Worm (Caenorhabditis elegans) whole organism, L2 larva: ENCODE results near the gene slc-17.8.
"Not testable (repeated sequence)": the region's sequence is repeated elsewhere in the genome, so short reads cannot be mapped to it uniquely, and the experiment has no call there.

Source experiments
- C34F6.9 ChIP-seq: fragments of 150-350 bp; optimal IDR thresholded peaks from 2 replicates; lab custom pipeline; 2014; ENCODE audit warnings: missing biosample characterization, missing genetic modification characterization
- R02D3.7 ChIP-seq: fragments of 150-350 bp; optimal IDR thresholded peaks from 2 replicates; lab custom pipeline; 2014; ENCODE audit warnings: missing biosample characterization, missing genetic modification characterization
- Y55F3AM.14 ChIP-seq: fragments of 200-800 bp; sonication (Bioruptor generic); optimal IDR thresholded peaks from 2 replicates; lab custom pipeline; 2018; ENCODE audit warnings: mild to moderate bottlenecking, missing genetic modification characterization, missing compliant biosample characterization
- ZK546.5 ChIP-seq: sonication (generic microtip); optimal IDR thresholded peaks from 2 replicates; lab custom pipeline; 2017; ENCODE audit warnings: missing biosample characterization, missing genetic modification characterization
- alr-1 ChIP-seq: fragments of 150-350 bp; optimal IDR thresholded peaks from 2 replicates; lab custom pipeline; 2014; ENCODE audit warnings: missing biosample characterization, missing genetic modification characterization
- aly-2 ChIP-seq: fragments of 150-350 bp; optimal IDR thresholded peaks from 2 replicates; lab custom pipeline; 2014; ENCODE audit warnings: missing biosample characterization, missing genetic modification characterization
- ama-1 ChIP-seq: fragments of 150-350 bp; optimal IDR thresholded peaks from 2 replicates; lab custom pipeline; 2018; ENCODE audit warnings: inconsistent platforms
- ceh-16 ChIP-seq: fragments of 150-350 bp; optimal IDR thresholded peaks from 2 replicates; lab custom pipeline; 2014; ENCODE audit warnings: missing biosample characterization, missing genetic modification characterization
- ceh-82 ChIP-seq: fragments of 150-350 bp; optimal IDR thresholded peaks from 2 replicates; lab custom pipeline; 2014; ENCODE audit warnings: missing biosample characterization, missing genetic modification characterization
- crh-2 ChIP-seq: sonication (generic microtip); optimal IDR thresholded peaks from 2 replicates; lab custom pipeline; 2017; ENCODE audit warnings: missing biosample characterization, missing genetic modification characterization
- egl-27 ChIP-seq: sonication (generic microtip); optimal IDR thresholded peaks from 3 replicates; lab custom pipeline; 2017; ENCODE audit warnings: missing biosample characterization, missing genetic modification reagents, missing genetic modification characterization
- elt-1 ChIP-seq: fragments of 150-350 bp; optimal IDR thresholded peaks from 2 replicates; lab custom pipeline; 2014; ENCODE audit warnings: missing biosample characterization, missing genetic modification characterization
- elt-3 ChIP-seq: sonication (generic microtip); optimal IDR thresholded peaks from 2 replicates; lab custom pipeline; 2017; ENCODE audit warnings: missing biosample characterization, missing genetic modification characterization
- fos-1 ChIP-seq: fragments of 150-350 bp; optimal IDR thresholded peaks from 2 replicates; lab custom pipeline; 2014; ENCODE audit warnings: missing biosample characterization, missing genetic modification characterization
- gmeb-1 ChIP-seq: fragments of 150-350 bp; optimal IDR thresholded peaks from 2 replicates; lab custom pipeline; 2014; ENCODE audit warnings: missing biosample characterization, missing genetic modification characterization
- lin-39 ChIP-seq: fragments of 150-350 bp; optimal IDR thresholded peaks from 2 replicates; lab custom pipeline; 2014; ENCODE audit warnings: missing biosample characterization, missing genetic modification reagents, missing genetic modification characterization
- lsy-2 ChIP-seq, 2 experiments: fragments of 150-350 bp in 1 of 2; sonication (generic microtip) in 1 of 2; optimal IDR thresholded peaks; 2 replicates each; lab custom pipeline; 2014 to 2017; ENCODE audit warnings: missing biosample characterization in 2 of 2, missing genetic modification characterization in 2 of 2
- mbf-1 ChIP-seq: sonication (generic microtip); optimal IDR thresholded peaks from 2 replicates; lab custom pipeline; 2017; ENCODE audit warnings: missing biosample characterization, missing genetic modification characterization
- mdl-1 ChIP-seq, 2 experiments: fragments of 150-350 bp in 1 of 2; sonication (generic microtip) in 1 of 2; optimal IDR thresholded peaks; 2 replicates each; lab custom pipeline; 2017; ENCODE audit warnings: missing biosample characterization in 2 of 2, missing genetic modification characterization in 2 of 2
- nhr-11 ChIP-seq: fragments of 150-350 bp; optimal IDR thresholded peaks from 2 replicates; lab custom pipeline; 2014; ENCODE audit warnings: missing biosample characterization, missing genetic modification characterization
- nhr-12 ChIP-seq: fragments of 150-350 bp; optimal IDR thresholded peaks from 2 replicates; lab custom pipeline; 2014; ENCODE audit warnings: missing biosample characterization, missing genetic modification characterization
- nhr-129 ChIP-seq: fragments of 150-350 bp; optimal IDR thresholded peaks from 2 replicates; lab custom pipeline; 2014; ENCODE audit warnings: missing biosample characterization, missing genetic modification characterization
- nhr-21 ChIP-seq: fragments of 150-350 bp; optimal IDR thresholded peaks from 2 replicates; lab custom pipeline; 2014; ENCODE audit warnings: missing biosample characterization, missing genetic modification characterization
- nhr-23 ChIP-seq: fragments of 150-350 bp; optimal IDR thresholded peaks from 2 replicates; lab custom pipeline; 2014; ENCODE audit warnings: missing biosample characterization, missing genetic modification reagents, missing genetic modification characterization
- nhr-25 ChIP-seq: fragments of 150-350 bp; sonication (generic microtip); optimal IDR thresholded peaks from 3 replicates; lab custom pipeline; 2014; ENCODE audit warnings: missing biosample characterization, missing genetic modification characterization
- nhr-6 ChIP-seq: fragments of 150-350 bp; optimal IDR thresholded peaks from 2 replicates; lab custom pipeline; 2014; ENCODE audit warnings: missing biosample characterization, missing genetic modification characterization
- nhr-77 ChIP-seq: fragments of 150-350 bp; optimal IDR thresholded peaks from 2 replicates; lab custom pipeline; 2014; ENCODE audit warnings: missing biosample characterization, missing genetic modification characterization
- sem-4 ChIP-seq: fragments of 150-350 bp; optimal IDR thresholded peaks from 2 replicates; lab custom pipeline; 2014; ENCODE audit warnings: missing biosample characterization, missing genetic modification reagents, missing genetic modification characterization
- skn-1 ChIP-seq: sonication (generic microtip); optimal IDR thresholded peaks from 2 replicates; lab custom pipeline; 2017; ENCODE audit warnings: missing biosample characterization, missing genetic modification characterization
- sma-3 ChIP-seq: sonication (generic microtip); optimal IDR thresholded peaks from 2 replicates; lab custom pipeline; 2016; ENCODE audit warnings: missing genetic modification reagents, missing genetic modification characterization, missing compliant biosample characterization
- sma-9 ChIP-seq, 2 experiments: fragments of 150-350 bp in 1 of 2; sonication (generic microtip) in 1 of 2; optimal IDR thresholded peaks; 2 replicates each; lab custom pipeline; 2014 to 2016; ENCODE audit warnings: missing genetic modification characterization in 2 of 2, mild to moderate bottlenecking in 1 of 2, missing biosample characterization in 1 of 2, missing compliant biosample characterization in 1 of 2, missing genetic modification reagents in 1 of 2, moderate library complexity in 1 of 2
- snpc-4 ChIP-seq: fragments of 150-350 bp; optimal IDR thresholded peaks from 2 replicates; lab custom pipeline; 2014; ENCODE audit warnings: missing biosample characterization, missing genetic modification characterization
- unc-39 ChIP-seq: fragments of 150-350 bp; optimal IDR thresholded peaks from 2 replicates; lab custom pipeline; 2014; ENCODE audit warnings: missing biosample characterization, missing genetic modification characterization
- unc-55 ChIP-seq: fragments of 150-350 bp; sonication (generic microtip); optimal IDR thresholded peaks from 3 replicates; lab custom pipeline; 2014; ENCODE audit warnings: missing biosample characterization, missing genetic modification reagents, missing genetic modification characterization
- unc-62 ChIP-seq: fragments of 150-350 bp; optimal IDR thresholded peaks from 2 replicates; lab custom pipeline; 2014; ENCODE audit warnings: missing biosample characterization, missing genetic modification reagents, missing genetic modification characterization
- zag-1 ChIP-seq: fragments of 150-350 bp; optimal IDR thresholded peaks from 2 replicates; lab custom pipeline; 2014; ENCODE audit warnings: missing biosample characterization, missing genetic modification characterization
- ztf-4 ChIP-seq: fragments of 150-350 bp; optimal IDR thresholded peaks from 2 replicates; lab custom pipeline; 2014; ENCODE audit warnings: missing biosample characterization, missing genetic modification characterization

slc-17.8 gene

DNA sequence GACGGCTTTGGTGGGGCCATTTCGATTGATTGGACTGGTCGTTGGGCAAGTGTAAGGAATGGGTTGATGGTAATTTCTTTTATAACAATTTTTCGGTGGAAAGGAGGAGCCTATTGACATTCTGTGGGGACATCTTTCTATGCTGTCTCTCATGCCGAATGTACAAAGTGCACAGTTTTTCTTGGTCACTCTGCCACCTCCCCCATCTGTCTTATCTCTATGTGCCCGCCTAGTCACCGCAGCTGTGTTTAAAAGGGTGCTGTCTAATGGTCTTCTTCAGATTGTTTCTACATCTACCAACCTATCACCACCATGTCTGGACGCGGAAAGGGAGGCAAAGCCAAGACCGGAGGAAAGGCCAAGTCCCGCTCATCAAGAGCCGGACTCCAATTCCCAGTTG, 12.3 kb downstream of the slc-17.8 start, which contains the start of the genes his-8 and his-7:
Gene his-8 (minus strand): TSS at position 20 of the 400 bp plus-strand sequence.
Gene his-7 (plus strand): TSS at position 313 of the 400 bp plus-strand sequence.
- not testable (repeated sequence) for TF ChIP-seq nhr-21 (tag; lab: Kevin White, UChicago); nhr-77; nhr-6 (tag; lab: Kevin White, UChicago)
- TF ChIP-seq, all 48 proteins: peak for 0; not testable (repeated sequence) for 48

DNA sequence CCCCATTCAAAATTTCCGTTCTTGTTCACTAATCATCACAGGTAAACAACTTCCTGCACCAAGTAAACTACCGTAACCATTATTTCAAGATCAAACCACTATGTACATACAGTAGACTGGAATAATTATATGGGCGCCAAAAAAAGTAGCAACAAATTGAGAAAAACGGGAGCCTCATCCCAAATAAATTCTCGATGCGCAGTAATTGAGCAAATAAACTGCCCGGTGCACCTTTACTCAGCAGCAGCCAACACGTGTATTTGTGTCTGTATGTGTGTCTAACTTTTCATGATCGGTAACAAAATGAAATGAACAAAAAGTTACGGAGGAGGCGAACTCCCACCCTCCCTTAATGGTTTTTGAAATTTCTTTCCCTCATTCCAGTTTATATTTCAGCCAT, 16.2 kb downstream of the slc-17.8 start, which contains the start of gene otpl-5:
Gene otpl-5 (plus strand): TSS at position 301 of the 400 bp plus-strand sequence.
- no peak for TF ChIP-seq elt-1 (tag; lab: Kevin White, UChicago)
- no peak for TF ChIP-seq nhr-25 (tag; lab: Kevin White, UChicago)
- TF ChIP-seq nhr-77, result no peak
- TF ChIP-seq sem-4 (tag; lab: Kevin White, UChicago), result no peak
- TF ChIP-seq lsy-2 (tag; optimal IDR thresholded peaks at IDR 0.05; lab: Kevin White, UChicago), result no peak
- TF ChIP-seq ztf-4 (tag; lab: Kevin White, UChicago), result no peak
- TF ChIP-seq egl-27 (tag; lab: Kevin White, UChicago), result no peak
- no peak for TF ChIP-seq ceh-16 (tag; lab: Kevin White, UChicago)
- no peak for TF ChIP-seq Y55F3AM.14 (GFP tag; lab: Kevin White, UChicago)
- no peak for TF ChIP-seq ceh-82 (tag; lab: Kevin White, UChicago)
- TF ChIP-seq nhr-21 (tag; lab: Kevin White, UChicago), result no peak
- no peak for TF ChIP-seq skn-1

DNA sequence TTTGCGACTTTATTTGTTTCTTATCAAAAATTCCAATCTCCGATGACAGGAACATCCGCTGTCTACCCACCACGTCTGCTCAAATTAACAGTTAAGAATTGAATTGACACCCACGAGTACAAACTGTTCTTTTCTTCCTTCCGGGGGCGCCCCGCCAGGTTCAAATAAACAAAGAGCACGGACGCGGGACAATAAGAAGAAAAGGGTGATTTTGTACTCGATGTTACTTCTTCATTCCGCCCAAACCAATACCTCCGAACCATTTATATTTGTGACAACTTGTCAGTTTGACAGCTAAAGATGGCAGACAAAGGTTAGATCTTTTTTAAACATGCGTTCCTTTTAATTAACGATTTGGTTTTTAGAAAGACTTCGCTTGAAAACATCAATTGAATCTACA, 19.6 kb downstream of the slc-17.8 start, which contains the start of gene otpl-6:
Gene otpl-6 (plus strand): TSS at position 301 of the 400 bp plus-strand sequence.
- TF ChIP-seq ZK546.5 (tag; lab: Kevin White, UChicago) (no peak), crh-2 (tag; lab: Kevin White, UChicago) (no peak), skn-1 (no peak), Y55F3AM.14 (GFP tag; lab: Kevin White, UChicago) (no peak), sma-3 (GFP tag; lab: Kevin White, UChicago) (no peak), alr-1 (tag; lab: Kevin White, UChicago) (no peak), zag-1 (tag; lab: Kevin White, UChicago) (no peak), mbf-1 (tag; lab: Kevin White, UChicago) (no peak), nhr-77 (no peak), nhr-23 (no peak), unc-62 (no peak), gmeb-1 (tag; lab: Kevin White, UChicago) (no peak), C34F6.9 (tag; lab: Kevin White, UChicago) (no peak), lin-39 (no peak), sem-4 (tag; lab: Kevin White, UChicago) (no peak), unc-55 (GFP tag; lab: Kevin White, UChicago) (no peak), snpc-4 (tag; lab: Kevin White, UChicago) (no peak)

DNA sequence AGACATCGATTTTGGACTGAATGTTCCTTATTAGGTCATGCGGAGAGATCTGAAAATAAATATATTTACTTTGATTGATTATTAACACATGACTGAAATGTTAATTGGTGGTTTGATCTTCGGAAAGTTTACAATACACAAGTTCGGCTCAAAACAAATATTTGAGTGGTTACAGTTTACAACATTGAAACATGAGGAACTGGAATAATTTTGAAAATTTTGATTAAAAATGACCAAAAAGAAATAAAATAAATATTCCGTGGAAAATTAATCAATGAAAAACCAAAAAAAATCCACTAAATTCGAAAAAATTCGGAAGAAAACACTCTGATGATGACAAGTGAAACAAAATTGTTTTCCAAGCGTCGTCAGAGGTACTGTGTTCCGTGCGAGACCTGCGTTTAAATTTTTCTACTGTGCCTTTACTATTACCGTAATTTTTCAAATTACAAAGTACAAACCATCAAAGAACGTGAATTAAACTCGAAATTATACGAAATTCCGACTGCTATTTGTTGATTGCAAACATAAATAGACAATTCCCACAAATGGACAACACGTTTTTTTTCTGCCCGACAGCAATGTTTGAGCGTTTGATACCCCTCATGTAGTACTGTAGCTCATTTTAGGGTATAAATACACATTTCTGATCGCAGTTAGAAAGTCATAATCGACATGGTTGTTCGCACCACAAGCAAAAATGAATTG, 24.4 kb downstream of the slc-17.8 start, which contains the start of the genes F45F2.11 and otpl-7:
Gene F45F2.11 (minus strand): TSS at position 51 of the 708 bp plus-strand sequence.
Gene otpl-7 (plus strand): TSS at position 658 of the 708 bp plus-strand sequence.
- no peak for TF ChIP-seq aly-2 (tag; lab: Kevin White, UChicago)
- no peak for TF ChIP-seq nhr-21 (tag; lab: Kevin White, UChicago)
- TF ChIP-seq nhr-23, result no peak
- TF ChIP-seq elt-3 (tag; lab: Kevin White, UChicago), result no peak

DNA sequence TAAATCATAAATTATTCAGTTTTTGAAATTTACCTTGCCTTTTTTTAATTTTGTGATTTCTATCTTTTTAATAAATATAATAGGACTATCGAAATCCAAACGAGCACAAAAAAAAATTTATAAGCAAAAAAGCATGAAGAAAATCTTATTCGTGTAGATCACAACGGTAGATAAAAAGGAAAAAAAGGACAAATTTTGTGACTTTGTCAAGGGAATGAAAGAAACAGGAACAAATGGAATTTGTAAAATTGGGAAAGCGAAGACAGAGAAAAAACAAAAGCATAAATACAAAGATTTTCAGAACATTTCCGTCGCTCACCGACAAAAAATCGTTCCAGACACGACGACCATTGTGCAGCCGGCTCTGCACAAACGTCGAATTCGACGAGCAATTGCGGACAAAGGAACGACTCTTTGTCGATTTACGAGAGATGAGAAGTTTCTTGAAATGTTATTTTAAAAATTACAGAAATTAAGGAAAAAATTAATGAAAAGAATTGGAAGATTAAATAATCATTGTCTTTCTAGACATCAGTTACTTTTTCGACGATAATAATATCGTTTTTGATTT, 26.5 kb downstream of the slc-17.8 start, which contains the start of gene F45F2.10:
Gene F45F2.10 (minus strand): TSS at position 51 of the 571 bp plus-strand sequence.
- peak; percentile 30 for TF ChIP-seq snpc-4 (tag; lab: Kevin White, UChicago)
- peak; percentile 1 for TF ChIP-seq nhr-129 (tag; lab: Kevin White, UChicago)
- TF ChIP-seq ceh-16 (tag; lab: Kevin White, UChicago), result no peak
- peak; percentile 6 for TF ChIP-seq R02D3.7

DNA sequence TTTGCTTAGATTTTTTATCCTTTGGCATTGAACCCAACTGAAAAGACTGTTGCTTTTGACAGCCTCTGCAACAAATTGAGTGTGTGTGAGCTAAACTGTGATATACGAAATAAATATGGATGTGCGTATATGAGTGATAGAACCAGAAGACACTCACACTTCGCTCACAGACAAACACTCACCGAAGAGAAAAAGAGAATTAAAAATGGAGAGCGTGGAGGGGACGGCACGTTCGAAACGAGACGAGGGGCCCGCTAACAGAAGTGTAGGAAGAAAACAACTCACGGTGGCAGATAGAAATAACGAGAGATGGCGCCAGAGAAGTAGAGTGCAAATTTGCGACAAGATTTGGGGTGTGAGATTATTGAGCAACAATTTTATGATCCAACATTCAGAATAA, 27.1 kb downstream of the slc-17.8 start:
- TF ChIP-seq ceh-16 (tag; lab: Kevin White, UChicago), result no peak
- TF ChIP-seq ama-1 (lab: Kevin White, UChicago), result no peak
- TF ChIP-seq nhr-129 (tag; lab: Kevin White, UChicago), result peak; percentile 70
- TF ChIP-seq nhr-6 (tag; lab: Kevin White, UChicago), result no peak
- no peak for TF ChIP-seq nhr-12
- TF ChIP-seq crh-2 (tag; lab: Kevin White, UChicago), result peak; percentile 20
- no peak for TF ChIP-seq nhr-77
- TF ChIP-seq sma-9 (GFP tag; optimal IDR thresholded peaks at IDR 0.05; lab: Kevin White, UChicago), result peak; percentile 29
- no peak for TF ChIP-seq sma-9 (tag; optimal IDR thresholded peaks at IDR 0.05; lab: Kevin White, UChicago)
- peak; percentile 19 for TF ChIP-seq fos-1 (tag; lab: Kevin White, UChicago)
- TF ChIP-seq unc-55 (GFP tag; lab: Kevin White, UChicago), result peak; percentile 63
- peak in 1 of 2 experiments; percentile 38 for TF ChIP-seq mdl-1 (tag; optimal IDR thresholded peaks at IDR 0.05; lab: Kevin White, UChicago)
- TF ChIP-seq nhr-25 (tag; lab: Kevin White, UChicago), result no peak
- TF ChIP-seq nhr-23, result no peak
- no peak for TF ChIP-seq unc-62
- no peak for TF ChIP-seq nhr-11 (tag; lab: Kevin White, UChicago)
- no peak for TF ChIP-seq sma-3 (GFP tag; lab: Kevin White, UChicago)
- no peak for TF ChIP-seq nhr-21 (tag; lab: Kevin White, UChicago)
- no peak for TF ChIP-seq ZK546.5 (tag; lab: Kevin White, UChicago)
- peak; percentile 53 for TF ChIP-seq C34F6.9 (tag; lab: Kevin White, UChicago)
- no peak for TF ChIP-seq unc-39
- TF ChIP-seq egl-27 (tag; lab: Kevin White, UChicago), result no peak
- no peak for TF ChIP-seq aly-2 (tag; lab: Kevin White, UChicago)
